Worm (Caenorhabditis elegans): ENCODE results near the gene T10H10.2.

ce11 chrX:2316205-2316604 lies 21.7 kb downstream of the T10H10.2 start:
- TF ChIP-seq lin-11 (tag; optimal IDR thresholded peaks at IDR 0.05): no peak
- no peak for TF ChIP-seq snpc-4 (tag; optimal IDR thresholded peaks at IDR 0.05)
- TF ChIP-seq zag-1 (tag; optimal IDR thresholded peaks at IDR 0.05): no peak
- TF ChIP-seq lsy-2 (tag; optimal IDR thresholded peaks at IDR 0.05): no peak
- TF ChIP-seq ama-1 (optimal IDR thresholded peaks at IDR 0.05): no peak
- no peak for TF ChIP-seq nhr-12 (tag; optimal IDR thresholded peaks at IDR 0.05)
- TF ChIP-seq mdl-1 (tag; optimal IDR thresholded peaks at IDR 0.05): no peak
- TF ChIP-seq skn-1 (tag; optimal IDR thresholded peaks at IDR 0.05): no peak
- no peak for TF ChIP-seq nhr-237 (tag; optimal IDR thresholded peaks at IDR 0.05)

Data from whole organism, L2 larva.